Worm (Caenorhabditis elegans): Measurements from ENCODE around the gene Y51H7C.9.

The Y51H7C.9 gene

DNA sequence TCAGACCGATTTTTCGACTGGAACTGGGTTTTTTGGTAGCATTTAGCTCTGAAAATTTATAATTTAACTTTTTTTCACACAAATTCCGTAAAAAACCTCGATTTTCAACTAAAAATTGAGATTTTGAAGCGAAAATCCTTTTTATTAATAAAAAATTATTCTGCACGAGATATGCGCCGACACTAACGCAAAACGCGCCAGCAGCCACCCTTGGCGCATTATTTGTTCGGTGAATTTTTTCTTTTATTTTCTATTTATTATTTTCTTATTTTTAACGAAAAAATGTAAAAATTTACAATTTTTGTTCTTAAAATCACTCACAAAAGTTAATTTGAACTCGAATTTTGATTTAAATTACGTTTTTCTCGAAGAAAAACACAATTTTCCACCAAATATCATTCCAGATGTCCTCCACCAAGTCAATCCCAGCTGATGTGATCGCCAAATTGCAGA, 9.1 kb downstream of the Y51H7C.9 start, which contains the start of gene Y51H7C.7 (continued):
- peak in 1 of 2 experiments; percentile 31 for TF ChIP-seq mdl-1 (tag; optimal IDR thresholded peaks at IDR 0.05)
- peak; percentile 10 for TF ChIP-seq nhr-11 (tag; optimal IDR thresholded peaks at IDR 0.05)
- TF ChIP-seq nhr-47 (tag; optimal IDR thresholded peaks at IDR 0.05) = peak; percentile 85
- peak; percentile 24 for TF ChIP-seq fkh-8 (tag; optimal IDR thresholded peaks at IDR 0.05)
- TF ChIP-seq skn-1 (tag; optimal IDR thresholded peaks at IDR 0.05) = peak; percentile 61
- TF ChIP-seq elt-2 (tag; optimal IDR thresholded peaks at IDR 0.05) = peak; percentile 25
- TF ChIP-seq ces-1 (GFP tag; optimal IDR thresholded peaks at IDR 0.05) = no peak
- peak; percentile 12 for TF ChIP-seq lin-13 (GFP tag; optimal IDR thresholded peaks at IDR 0.05)
- TF ChIP-seq zip-4 (GFP tag; optimal IDR thresholded peaks at IDR 0.05) = no peak
- TF ChIP-seq unc-86 (tag; optimal IDR thresholded peaks at IDR 0.05) = peak; percentile 66
- peak; percentile 7 for TF ChIP-seq fkh-4 (tag; optimal IDR thresholded peaks at IDR 0.05; ENCODE audit: borderline replicate concordance)
- TF ChIP-seq egl-13 (tag; optimal IDR thresholded peaks at IDR 0.05) = peak; percentile 48
- TF ChIP-seq ceh-82 (tag; optimal IDR thresholded peaks at IDR 0.05) = peak; percentile 72 to 90 (median 72)
- TF ChIP-seq Y116A8C.19 (tag; optimal IDR thresholded peaks at IDR 0.05; ENCODE audit: borderline replicate concordance) = no peak
- TF ChIP-seq aly-2 (tag; optimal IDR thresholded peaks at IDR 0.05) = no peak
- TF ChIP-seq xbp-1 (tag; optimal IDR thresholded peaks at IDR 0.05) = peak; percentile 69
- TF ChIP-seq elt-3 (tag; optimal IDR thresholded peaks at IDR 0.05) = peak in 2 of 6 experiments; percentile 16 to 49
- no peak for TF ChIP-seq lir-3 (tag; optimal IDR thresholded peaks at IDR 0.05; ENCODE audit: poor library complexity)
- no peak for TF ChIP-seq nhr-12 (tag; optimal IDR thresholded peaks at IDR 0.05)
- TF ChIP-seq efl-1 (optimal IDR thresholded peaks at IDR 0.05) = peak; percentile 47 to 68
- peak; percentile 76 to 97 for TF ChIP-seq efl-1 (GFP tag; optimal IDR thresholded peaks at IDR 0.05 in 1 of 2)
- TF ChIP-seq ztf-11 (tag; optimal IDR thresholded peaks at IDR 0.05) = peak in 1 of 2 experiments; percentile 57
- peak; percentile 55 for TF ChIP-seq F16B12.6 (tag; optimal IDR thresholded peaks at IDR 0.05)
- TF ChIP-seq ceh-63 (GFP tag; optimal IDR thresholded peaks at IDR 0.05) = no peak
- TF ChIP-seq dsc-1 (tag; optimal IDR thresholded peaks at IDR 0.05) = peak; percentile 76
- peak; percentile 76 for TF ChIP-seq lin-39 (tag; optimal IDR thresholded peaks at IDR 0.05)
- TF ChIP-seq ama-1 (optimal IDR thresholded peaks at IDR 0.05) = no peak
- TF ChIP-seq grh-1 (GFP tag; IDR thresholded peaks at IDR 0.05) = peak; percentile 54
- TF ChIP-seq lin-15B (tag; optimal IDR thresholded peaks at IDR 0.05) = peak; percentile 45
- no peak for TF ChIP-seq nhr-77 (tag; optimal IDR thresholded peaks at IDR 0.05)
- TF ChIP-seq irx-1 (tag; optimal IDR thresholded peaks at IDR 0.05) = peak; percentile 81
- peak; percentile 10 for TF ChIP-seq sox-4 (tag; optimal IDR thresholded peaks at IDR 0.05)
- peak; percentile 56 to 76 (median 74) for TF ChIP-seq dpl-1 (GFP tag; optimal IDR thresholded peaks at IDR 0.05)
- TF ChIP-seq snpc-4 (tag; optimal IDR thresholded peaks at IDR 0.05) = peak; percentile 58
- no peak for TF ChIP-seq nhr-85 (tag)
- TF ChIP-seq snu-23 (GFP tag; optimal IDR thresholded peaks at IDR 0.05) = peak; percentile 74
- TF ChIP-seq lin-35 (GFP tag; optimal IDR thresholded peaks at IDR 0.05) = peak; percentile 37 to 66
- TF ChIP-seq fos-1 (tag; optimal IDR thresholded peaks at IDR 0.05) = peak; percentile 22

DNA sequence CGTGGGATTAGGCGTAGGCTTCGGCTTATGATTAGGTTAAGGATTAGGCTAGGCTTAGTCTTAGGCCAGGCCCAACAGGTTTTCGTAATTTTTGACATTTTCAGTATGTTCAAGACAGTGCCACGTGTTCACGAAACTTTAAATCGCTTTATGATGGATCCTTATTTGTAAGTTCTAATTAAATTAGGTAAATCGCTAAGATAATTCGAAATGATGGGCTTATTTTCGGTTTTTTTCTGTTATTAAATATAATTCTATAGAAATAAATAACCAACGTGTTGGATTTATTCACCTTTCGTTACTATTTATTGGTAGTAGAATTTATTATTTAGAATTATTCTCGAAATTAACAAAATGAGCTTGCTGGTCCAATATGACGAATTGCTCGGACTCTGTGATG, 9.8 kb downstream of the Y51H7C.9 start, which contains the start of gene Y51H7C.8:
Gene Y51H7C.8 (plus strand): TSS at position 301 of the 400 bp plus-strand sequence.
- TF ChIP-seq tbx-2 (tag; optimal IDR thresholded peaks at IDR 0.05) (no peak), C16A3.4 (tag; optimal IDR thresholded peaks at IDR 0.05) (no peak)

DNA sequence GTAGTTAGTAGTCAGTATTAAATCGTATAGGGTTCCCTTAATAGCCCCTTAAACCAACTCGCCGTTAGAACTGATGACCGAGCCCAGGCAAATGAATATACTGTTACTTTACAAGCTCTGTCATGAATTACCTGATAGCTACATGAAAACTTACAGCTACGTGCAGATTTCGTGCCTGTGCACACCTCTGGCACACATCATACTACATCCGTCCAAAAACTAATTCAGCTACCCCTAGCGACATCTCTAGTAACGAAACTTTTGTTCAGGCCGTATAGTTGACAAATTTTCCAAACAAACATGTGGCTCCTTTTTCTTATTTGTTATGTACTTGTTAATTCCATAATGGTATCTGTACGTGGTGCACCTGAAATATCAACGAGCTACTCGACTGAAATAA, 11.2 kb downstream of the Y51H7C.9 start, which contains the start of gene F54D12.1:
Gene F54D12.1 (plus strand): TSS at position 301 of the 400 bp plus-strand sequence.
- no peak for TF ChIP-seq C04F5.9 (tag; optimal IDR thresholded peaks at IDR 0.05)
- TF ChIP-seq dsc-1 (tag; optimal IDR thresholded peaks at IDR 0.05) = no peak
- no peak for TF ChIP-seq nhr-12 (tag; optimal IDR thresholded peaks at IDR 0.05)
- TF ChIP-seq ceh-90 (tag; optimal IDR thresholded peaks at IDR 0.05) = no peak
- no peak for TF ChIP-seq blmp-1 (tag; optimal IDR thresholded peaks at IDR 0.05)
- TF ChIP-seq nhr-76 (tag; optimal IDR thresholded peaks at IDR 0.05) = no peak
- TF ChIP-seq sup-37 (GFP tag; optimal IDR thresholded peaks at IDR 0.05) = no peak
- TF ChIP-seq Y116A8C.19 (tag; optimal IDR thresholded peaks at IDR 0.05; ENCODE audit: borderline replicate concordance) = no peak
- no peak for TF ChIP-seq nhr-28 (tag; optimal IDR thresholded peaks at IDR 0.05)
- TF ChIP-seq nhr-84 (tag; optimal IDR thresholded peaks at IDR 0.05) = no peak
- no peak for TF ChIP-seq lin-15B (tag; optimal IDR thresholded peaks at IDR 0.05)
- TF ChIP-seq hlh-17 (GFP tag; optimal IDR thresholded peaks at IDR 0.05; ENCODE audit: borderline replicate concordance) = no peak

All from whole organism, L1 larva.